Worm (Caenorhabditis elegans) whole organism, early embryonic: Measurements from ENCODE around the gene arrd-5.
"Not testable (repeated sequence)": the region's sequence is repeated elsewhere in the genome, so short reads cannot be mapped to it uniquely, and the experiment has no call there.

Experiments
- B0310.2 ChIP-seq: sonication (generic microtip); optimal IDR thresholded peaks from 2 replicates; lab custom pipeline; 2016; ENCODE audit warnings: mild to moderate bottlenecking, missing genetic modification characterization, missing compliant biosample characterization
- F13C5.2 ChIP-seq: sonication (generic microtip); optimal IDR thresholded peaks from 2 replicates; lab custom pipeline; 2017; ENCODE audit warnings: mild to moderate bottlenecking, missing genetic modification characterization, inconsistent platforms, missing compliant biosample characterization
- aly-1 ChIP-seq: sonication (generic microtip); optimal IDR thresholded peaks from 2 replicates; lab custom pipeline; 2016; ENCODE audit warnings: missing genetic modification characterization, missing compliant biosample characterization
- ama-1 ChIP-seq: fragments of 150-350 bp; optimal IDR thresholded peaks from 2 replicates; lab custom pipeline; 2014
- ceh-13 ChIP-seq: fragments of 200-800 bp; sonication (Bioruptor generic); optimal IDR thresholded peaks from 2 replicates; lab custom pipeline; 2018; ENCODE audit warnings: mild to moderate bottlenecking, missing genetic modification characterization, missing compliant biosample characterization
- ceh-36 ChIP-seq: sonication (generic microtip); optimal IDR thresholded peaks from 2 replicates; lab custom pipeline; 2016; ENCODE audit warnings: missing genetic modification characterization, inconsistent platforms, missing compliant biosample characterization
- ets-7 ChIP-seq: sonication (generic microtip); optimal IDR thresholded peaks from 2 replicates; lab custom pipeline; 2016; ENCODE audit warnings: missing genotype, missing genetic modification characterization, missing compliant biosample characterization
- flt-1 ChIP-seq: fragments of 200-800 bp; sonication (Bioruptor generic); IDR thresholded peaks from 2 replicates; pipeline ENCODE4 v1.3.6; 2022; ENCODE audit warnings: missing genetic modification characterization, missing compliant biosample characterization
- hmbx-1 ChIP-seq: sonication (generic microtip); optimal IDR thresholded peaks from 2 replicates; lab custom pipeline; 2016; ENCODE audit warnings: mild to moderate bottlenecking, missing genetic modification characterization, missing compliant biosample characterization
- hmg-4 ChIP-seq: fragments of 200-800 bp; sonication (Bioruptor generic); optimal IDR thresholded peaks from 2 replicates; lab custom pipeline; 2018; ENCODE audit warnings: mild to moderate bottlenecking, missing genetic modification characterization, missing compliant biosample characterization
- hnd-1 ChIP-seq: sonication (generic microtip); optimal IDR thresholded peaks from 2 replicates; lab custom pipeline; 2016; ENCODE audit warnings: missing genetic modification characterization, missing compliant biosample characterization
- pes-1 ChIP-seq: fragments of 200-800 bp; sonication (Bioruptor generic); IDR thresholded peaks from 2 replicates; pipeline ENCODE4 v1.3.6; 2022; ENCODE audit warnings: missing genetic modification reagents, missing genetic modification characterization, missing compliant biosample characterization
- scrt-1 ChIP-seq: fragments of 200-800 bp; sonication (Bioruptor generic); IDR thresholded peaks from 2 replicates; pipeline ENCODE4 v1.3.6; 2022; ENCODE audit warnings: missing genetic modification characterization, missing compliant biosample characterization
- sea-1 ChIP-seq: fragments of 200-800 bp; sonication (Bioruptor generic); conservative IDR thresholded peaks from 2 replicates; pipeline ENCODE4 v1.3.6; 2022; ENCODE audit warnings: missing genetic modification characterization, missing compliant biosample characterization
- tbx-11 ChIP-seq: fragments of 200-800 bp; sonication (Bioruptor generic); IDR thresholded peaks from 2 replicates; pipeline ENCODE4 v1.3.6; 2022; ENCODE audit warnings: missing genetic modification characterization, missing compliant biosample characterization
- tbx-37 ChIP-seq: fragments of 200-800 bp; sonication (Bioruptor generic); conservative IDR thresholded peaks from 2 replicates; pipeline ENCODE4 v1.3.6; 2022; ENCODE audit warnings: missing genetic modification reagents, missing genetic modification characterization, missing compliant biosample characterization
- tra-4 ChIP-seq: sonication (generic microtip); optimal IDR thresholded peaks from 2 replicates; lab custom pipeline; 2017; ENCODE audit warnings: missing genetic modification characterization, missing compliant biosample characterization

arrd-5 gene

DNA sequence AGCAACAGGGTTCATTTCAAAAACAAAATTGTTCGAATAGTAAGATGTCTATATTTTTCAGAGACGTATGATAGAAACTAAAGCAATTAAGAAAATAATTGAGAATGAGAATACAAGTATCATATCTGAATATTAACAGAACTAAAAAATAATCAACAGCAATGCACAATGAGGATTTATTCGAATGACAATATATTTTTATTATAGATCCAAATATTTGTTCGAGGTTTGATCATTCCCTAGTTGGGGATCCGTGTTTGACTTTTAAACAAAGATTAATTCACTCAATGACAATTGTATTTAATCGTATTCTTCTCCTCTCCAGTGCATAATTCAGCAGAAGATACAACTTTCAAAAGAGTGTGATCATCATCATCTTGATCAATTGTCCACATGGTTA, 27.1 kb downstream of the arrd-5 start, which contains the start of gene C08H9.18:
Gene C08H9.18, minus strand, starts transcription at position 101 of the 400 bp plus-strand sequence.
- TF ChIP-seq flt-1 (GFP tag; lab: Robert Waterston, UW) (no peak), ets-7 (tag; lab: Kevin White, UChicago) (no peak), ama-1 (no peak), ceh-13 (no peak), scrt-1 (GFP tag; lab: Robert Waterston, UW) (no peak), F13C5.2 (tag; lab: Kevin White, UChicago) (no peak), hnd-1 (tag; lab: Kevin White, UChicago) (no peak), tbx-11 (GFP tag; lab: Robert Waterston, UW) (no peak), hmbx-1 (no peak), ceh-36 (tag; lab: Kevin White, UChicago) (no peak), tbx-37 (GFP tag; lab: Robert Waterston, UW) (no peak), aly-1 (tag; lab: Kevin White, UChicago) (no peak), tra-4 (tag; lab: Kevin White, UChicago) (no peak), B0310.2 (tag; lab: Kevin White, UChicago) (no peak), hmg-4 (GFP tag; lab: Kevin White, UChicago) (no peak), sea-1 (GFP tag; lab: Robert Waterston, UW) (no peak), pes-1 (no peak)

DNA sequence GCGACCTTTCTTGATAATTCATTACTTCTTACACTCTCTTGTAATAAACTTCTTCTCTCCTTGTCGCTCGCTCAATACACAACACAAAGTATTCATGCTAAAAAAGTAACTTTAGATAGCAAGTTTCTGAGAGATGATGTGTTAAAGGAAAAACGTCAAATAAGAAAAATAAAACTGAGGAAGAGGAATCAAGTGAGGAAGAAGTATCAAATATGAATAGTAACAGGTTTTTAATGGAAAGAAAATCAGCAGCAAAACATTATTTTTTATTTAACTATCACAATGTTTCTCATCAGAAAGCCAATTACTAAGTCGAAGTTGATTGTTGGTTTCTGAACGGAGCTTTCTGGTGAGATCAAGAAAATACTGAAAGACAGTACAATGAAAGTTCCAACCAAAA, 31.4 kb downstream of the arrd-5 start, which contains the start of gene chil-1:
Gene chil-1, minus strand, starts transcription at position 101 of the 400 bp plus-strand sequence.
- TF ChIP-seq tbx-37 (GFP tag; lab: Robert Waterston, UW); ets-7 (tag; lab: Kevin White, UChicago); F13C5.2 (tag; lab: Kevin White, UChicago): not testable (repeated sequence)

DNA sequence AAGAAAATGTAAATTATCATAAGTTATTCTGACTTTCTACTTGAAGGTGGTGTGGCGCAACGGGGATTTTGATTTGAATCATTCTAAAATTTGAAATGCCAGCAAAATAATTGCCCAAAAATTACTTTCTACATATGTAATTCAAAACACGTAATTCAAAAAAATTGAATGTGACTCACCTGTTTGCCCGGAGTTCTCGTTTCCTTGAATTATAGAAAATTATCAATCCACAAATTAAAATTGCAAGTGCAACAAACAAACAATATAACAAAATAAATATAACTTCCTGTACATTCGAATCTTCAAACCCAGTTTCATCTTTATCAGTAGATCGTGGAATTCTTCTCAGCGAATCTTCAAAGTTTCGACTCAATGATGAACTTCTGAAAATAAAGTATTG, 33.2 kb downstream of the arrd-5 start:
- TF ChIP-seq scrt-1 (GFP tag; lab: Robert Waterston, UW), result no peak
- TF ChIP-seq ceh-13, result no peak
- no peak for TF ChIP-seq F13C5.2 (tag; lab: Kevin White, UChicago)
- no peak for TF ChIP-seq tra-4 (tag; lab: Kevin White, UChicago)
- TF ChIP-seq tbx-37 (GFP tag; lab: Robert Waterston, UW), result no peak
- TF ChIP-seq pes-1, result no peak
- TF ChIP-seq ets-7 (tag; lab: Kevin White, UChicago), result no peak

DNA sequence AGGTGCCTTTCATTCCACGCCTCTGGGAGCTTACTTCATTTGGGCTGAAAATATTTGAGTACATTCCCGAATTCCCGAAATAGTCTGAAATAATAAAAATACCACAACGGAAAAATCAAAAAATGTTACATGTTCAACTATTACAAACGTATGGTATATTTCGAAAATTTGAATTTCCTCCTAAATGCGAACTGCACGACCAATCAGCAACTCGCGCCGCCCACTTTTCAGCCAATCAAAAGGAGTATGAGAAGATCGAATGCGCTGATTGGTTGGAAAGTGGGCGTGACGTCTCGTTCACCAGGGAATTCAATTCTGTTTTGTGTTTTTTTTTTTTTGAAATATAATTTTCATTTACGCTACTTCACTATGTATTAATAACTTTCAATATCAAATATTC, 33.7 kb downstream of the arrd-5 start, which contains the start of gene old-1:
Gene old-1, minus strand, starts transcription at position 50 of the 400 bp plus-strand sequence.
- no peak for TF ChIP-seq tra-4 (tag; lab: Kevin White, UChicago)
- no peak for TF ChIP-seq ama-1
- TF ChIP-seq hmg-4 (GFP tag; lab: Kevin White, UChicago), result no peak
- no peak for TF ChIP-seq F13C5.2 (tag; lab: Kevin White, UChicago)
- TF ChIP-seq ceh-13, result no peak
- TF ChIP-seq hnd-1 (tag; lab: Kevin White, UChicago), result no peak
- TF ChIP-seq tbx-37 (GFP tag; lab: Robert Waterston, UW), result no peak
- TF ChIP-seq hmbx-1, result no peak
- no peak for TF ChIP-seq flt-1 (GFP tag; lab: Robert Waterston, UW)
- TF ChIP-seq sea-1 (GFP tag; lab: Robert Waterston, UW), result no peak

DNA sequence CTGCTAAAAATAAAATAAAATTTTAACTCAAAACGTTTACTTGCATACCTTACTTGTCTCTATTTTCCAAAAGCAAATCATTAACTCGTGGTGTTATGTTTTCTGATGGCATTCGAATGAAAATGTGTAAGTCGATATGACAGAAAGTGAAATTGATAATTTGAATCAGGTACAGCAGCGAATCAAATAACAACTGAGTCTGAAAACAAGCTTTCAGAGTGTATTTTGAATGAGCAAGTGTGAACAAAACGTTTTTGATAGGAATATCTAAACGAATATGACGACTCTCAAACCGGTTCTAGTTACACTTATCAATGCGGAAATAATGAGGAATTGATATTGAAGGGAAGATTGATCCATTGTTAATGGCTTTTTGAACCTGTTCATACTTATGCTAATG, 36.0 kb downstream of the arrd-5 start, which contains the start of gene chil-7:
Gene chil-7, minus strand, starts transcription at position 112 of the 400 bp plus-strand sequence.
- TF ChIP-seq F13C5.2 (tag; lab: Kevin White, UChicago) (no peak), ets-7 (tag; lab: Kevin White, UChicago) (no peak), pes-1 (no peak), hnd-1 (tag; lab: Kevin White, UChicago) (no peak), tra-4 (tag; lab: Kevin White, UChicago) (no peak), flt-1 (GFP tag; lab: Robert Waterston, UW) (no peak), tbx-37 (GFP tag; lab: Robert Waterston, UW) (no peak), ceh-36 (tag; lab: Kevin White, UChicago) (no peak), scrt-1 (GFP tag; lab: Robert Waterston, UW) (no peak), B0310.2 (tag; lab: Kevin White, UChicago) (no peak), hmg-4 (GFP tag; lab: Kevin White, UChicago) (no peak), hmbx-1 (no peak), ceh-13 (no peak), tbx-11 (GFP tag; lab: Robert Waterston, UW) (no peak)

DNA sequence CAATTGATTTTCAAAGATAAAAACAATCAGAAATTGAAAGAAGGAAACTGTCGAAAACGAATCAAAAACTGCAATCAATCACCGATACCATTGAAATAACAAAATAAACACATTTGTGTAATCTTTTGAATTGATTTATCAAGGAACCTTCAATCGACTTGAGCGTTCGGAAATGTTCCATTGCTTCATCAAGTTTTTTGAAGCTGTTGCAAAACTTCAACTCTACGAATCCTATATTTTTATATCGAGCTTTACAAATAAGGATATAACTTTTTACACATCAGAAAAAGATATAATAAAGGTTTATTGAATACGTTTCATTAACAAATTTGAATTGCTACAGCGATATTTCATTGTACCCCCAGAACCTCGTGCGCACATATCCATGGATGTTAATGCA, 37.9 kb downstream of the arrd-5 start, which contains the start of gene chil-8:
Gene chil-8, minus strand, starts transcription at position 101 of the 400 bp plus-strand sequence.
- TF ChIP-seq hmg-4 (GFP tag; lab: Kevin White, UChicago), result no peak
- no peak for TF ChIP-seq ets-7 (tag; lab: Kevin White, UChicago)
- TF ChIP-seq B0310.2 (tag; lab: Kevin White, UChicago), result no peak
- TF ChIP-seq ceh-36 (tag; lab: Kevin White, UChicago), result no peak
- no peak for TF ChIP-seq tra-4 (tag; lab: Kevin White, UChicago)
- TF ChIP-seq aly-1 (tag; lab: Kevin White, UChicago), result no peak
- no peak for TF ChIP-seq scrt-1 (GFP tag; lab: Robert Waterston, UW)
- TF ChIP-seq sea-1 (GFP tag; lab: Robert Waterston, UW), result no peak
- no peak for TF ChIP-seq pes-1
- no peak for TF ChIP-seq hnd-1 (tag; lab: Kevin White, UChicago)
- TF ChIP-seq tbx-37 (GFP tag; lab: Robert Waterston, UW), result no peak
- TF ChIP-seq ceh-13, result no peak
- no peak for TF ChIP-seq hmbx-1
- no peak for TF ChIP-seq ama-1
- no peak for TF ChIP-seq tbx-11 (GFP tag; lab: Robert Waterston, UW)
- TF ChIP-seq F13C5.2 (tag; lab: Kevin White, UChicago), result no peak
- no peak for TF ChIP-seq flt-1 (GFP tag; lab: Robert Waterston, UW)

DNA sequence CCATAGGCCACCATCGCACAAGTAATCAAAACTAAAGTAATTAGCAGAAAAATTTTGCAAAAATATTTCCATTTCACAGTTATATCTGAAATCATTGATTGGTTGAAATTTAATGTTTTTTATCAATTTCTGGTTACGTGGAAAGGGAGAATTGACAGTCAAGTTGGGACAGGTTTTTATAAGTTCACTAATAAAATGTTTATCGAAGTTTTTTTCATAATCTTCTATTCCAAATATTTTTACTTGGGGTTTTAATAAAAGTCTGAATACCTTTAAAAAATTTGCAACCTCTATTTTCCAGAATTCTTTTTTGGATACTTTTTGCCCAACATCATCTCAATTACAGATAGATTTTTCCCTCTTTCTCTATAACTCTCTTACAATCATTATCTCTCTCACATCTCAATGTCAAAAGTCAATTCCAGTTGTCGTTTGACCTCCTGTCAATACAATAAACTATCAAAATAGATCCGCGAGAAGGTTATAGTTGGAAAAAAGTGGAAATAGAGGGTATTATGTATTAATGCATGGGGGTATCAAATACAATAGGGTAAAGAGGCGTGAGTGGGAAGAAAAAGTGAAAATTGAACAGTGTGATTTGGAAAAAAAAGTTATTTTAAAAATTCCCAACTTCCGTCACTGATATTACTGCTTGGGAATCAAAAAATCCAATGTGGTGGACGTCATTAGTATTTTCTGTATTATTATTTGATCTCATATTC, 39.6 kb downstream of the arrd-5 start, which contains the start of the genes chil-2 and ctsa-3.2:
Gene chil-2, minus strand, starts transcription at position 101 of the 722 bp plus-strand sequence.
Gene ctsa-3.2, plus strand, starts transcription at position 672 of the 722 bp plus-strand sequence.
- TF ChIP-seq hmg-4 (GFP tag; lab: Kevin White, UChicago) (no peak), tbx-37 (GFP tag; lab: Robert Waterston, UW) (no peak), scrt-1 (GFP tag; lab: Robert Waterston, UW) (no peak), aly-1 (tag; lab: Kevin White, UChicago) (no peak), ama-1 (no peak), hnd-1 (tag; lab: Kevin White, UChicago) (no peak), ceh-36 (tag; lab: Kevin White, UChicago) (no peak), hmbx-1 (no peak), B0310.2 (tag; lab: Kevin White, UChicago) (no peak)
